Fruit fly (Drosophila melanogaster) whole organism, prepupa: Measurements from ENCODE around the gene Bace.
A peak's percentile ranks its signal among the peaks of the same experiment; 100 is the strongest.

Experiments used
- CG10631 ChIP-seq: fragments of 200-800 bp; sonication (Bioruptor generic); optimal IDR thresholded peaks from 2 replicates; lab custom pipeline; 2016; ENCODE audit warnings: missing biosample characterization, missing genetic modification characterization
- CG10669 ChIP-seq: fragments of 200-800 bp; sonication (Bioruptor generic); optimal IDR thresholded peaks from 3 replicates; lab custom pipeline; 2018; ENCODE audit warnings: missing biosample characterization, mild to moderate bottlenecking, missing genetic modification characterization, moderate library complexity
- CG11294 ChIP-seq: fragments of 200-800 bp; sonication (Bioruptor generic); IDR thresholded peaks from 2 replicates; pipeline ENCODE4 v1.3.6; 2022; ENCODE audit warnings: missing biosample characterization, missing genetic modification characterization
- CG16779 ChIP-seq: fragments of 200-800 bp; sonication (Bioruptor generic); optimal IDR thresholded peaks from 3 replicates; lab custom pipeline; 2017; ENCODE audit warnings: missing biosample characterization, mild to moderate bottlenecking, missing genetic modification characterization
- CG31627 ChIP-seq: fragments of 200-800 bp; sonication (Bioruptor generic); optimal IDR thresholded peaks from 3 replicates; lab custom pipeline; 2016; ENCODE audit warnings: missing biosample characterization, missing genetic modification characterization
- CG3919 ChIP-seq: fragments of 200-800 bp; sonication (Bioruptor generic); optimal IDR thresholded peaks from 3 replicates; lab custom pipeline; 2016; ENCODE audit warnings: missing biosample characterization, missing genetic modification characterization
- CG4318 ChIP-seq: fragments of 200-800 bp; sonication (Bioruptor generic); optimal IDR thresholded peaks from 3 replicates; lab custom pipeline; 2017; ENCODE audit warnings: missing biosample characterization, mild to moderate bottlenecking, missing genetic modification characterization
- CG6276 ChIP-seq: fragments of 200-800 bp; sonication (Bioruptor generic); optimal IDR thresholded peaks from 2 replicates; lab custom pipeline; 2017; ENCODE audit warnings: missing biosample characterization, mild to moderate bottlenecking, missing genetic modification characterization
- CG6792 ChIP-seq: fragments of 200-800 bp; sonication (Bioruptor generic); optimal IDR thresholded peaks from 3 replicates; lab custom pipeline; 2016; ENCODE audit warnings: missing biosample characterization, missing genetic modification characterization
- CG6854 ChIP-seq: fragments of 200-800 bp; sonication (Bioruptor generic); optimal IDR thresholded peaks from 2 replicates; lab custom pipeline; 2017; ENCODE audit warnings: missing biosample characterization, mild to moderate bottlenecking, missing genetic modification characterization
- CG7368 ChIP-seq: fragments of 200-800 bp; sonication (Bioruptor generic); optimal IDR thresholded peaks from 3 replicates; lab custom pipeline; 2016; ENCODE audit warnings: missing biosample characterization, missing genetic modification characterization
- CG8319 ChIP-seq: fragments of 200-800 bp; sonication (Bioruptor generic); optimal IDR thresholded peaks from 3 replicates; lab custom pipeline; 2016; ENCODE audit warnings: missing biosample characterization, missing genetic modification characterization
- CG8632 ChIP-seq: fragments of 200-800 bp; sonication (Bioruptor generic); optimal IDR thresholded peaks from 3 replicates; lab custom pipeline; 2016; ENCODE audit warnings: missing biosample characterization, missing genetic modification characterization
- CG9139 ChIP-seq: fragments of 200-800 bp; sonication (Bioruptor generic); optimal IDR thresholded peaks from 3 replicates; lab custom pipeline; 2017; ENCODE audit warnings: missing biosample characterization, mild to moderate bottlenecking, missing genetic modification characterization
- Eip75B ChIP-seq: fragments of 200-800 bp; sonication (Bioruptor generic); optimal IDR thresholded peaks from 3 replicates; lab custom pipeline; 2016; ENCODE audit warnings: missing biosample characterization, missing genetic modification characterization
- Eip78C ChIP-seq: fragments of 200-800 bp; sonication (Bioruptor generic); peaks from one replicate; lab custom pipeline; 2016; ENCODE audit warnings: missing biosample characterization, missing genetic modification characterization
- Hr4 ChIP-seq: fragments of 200-800 bp; sonication (Bioruptor generic); optimal IDR thresholded peaks from 3 replicates; lab custom pipeline; 2016; ENCODE audit warnings: missing biosample characterization, missing genetic modification characterization
- Met ChIP-seq: fragments of 200-800 bp; sonication (Bioruptor generic); optimal IDR thresholded peaks from 3 replicates; lab custom pipeline; 2016; ENCODE audit warnings: missing biosample characterization, missing genetic modification characterization
- OdsH ChIP-seq: fragments of 200-800 bp; sonication (Bioruptor generic); optimal IDR thresholded peaks from 3 replicates; lab custom pipeline; 2016; ENCODE audit warnings: missing biosample characterization, missing genetic modification characterization
- Smox ChIP-seq: fragments of 200-800 bp; sonication (Bioruptor generic); optimal IDR thresholded peaks from 3 replicates; lab custom pipeline; 2016; ENCODE audit warnings: missing biosample characterization, missing genetic modification characterization
- Sox102F ChIP-seq: fragments of 200-800 bp; sonication (Bioruptor generic); optimal IDR thresholded peaks from 2 replicates; lab custom pipeline; 2016; ENCODE audit warnings: missing biosample characterization, mild to moderate bottlenecking, missing genetic modification characterization
- Sox14 ChIP-seq: fragments of 200-800 bp; sonication (Bioruptor generic); optimal IDR thresholded peaks from 3 replicates; lab custom pipeline; 2016; ENCODE audit warnings: missing biosample characterization, missing genetic modification characterization
- acj6 ChIP-seq: fragments of 200-800 bp; sonication (Bioruptor generic); optimal IDR thresholded peaks from 3 replicates; lab custom pipeline; 2016; ENCODE audit warnings: missing biosample characterization, missing genetic modification characterization
- cyc ChIP-seq: fragments of 200-800 bp; sonication (Bioruptor generic); optimal IDR thresholded peaks from 3 replicates; lab custom pipeline; 2016; ENCODE audit warnings: missing biosample characterization, missing genetic modification characterization
- dac ChIP-seq: fragments of 200-800 bp; sonication (Bioruptor generic); optimal IDR thresholded peaks from 2 replicates; lab custom pipeline; 2017; ENCODE audit warnings: missing biosample characterization, mild to moderate bottlenecking, missing genetic modification characterization
- eg ChIP-seq: fragments of 200-800 bp; sonication (Bioruptor generic); IDR thresholded peaks from 3 replicates; pipeline ENCODE4 v1.3.6; 2022; ENCODE audit warnings: missing biosample characterization, missing genetic modification characterization
- esn ChIP-seq: fragments of 200-800 bp; sonication (Bioruptor generic); optimal IDR thresholded peaks from 2 replicates; lab custom pipeline; 2016; ENCODE audit warnings: missing biosample characterization, mild to moderate bottlenecking, missing genetic modification characterization, moderate library complexity
- fkh ChIP-seq: fragments of 200-800 bp; sonication (Bioruptor generic); optimal IDR thresholded peaks from 3 replicates; lab custom pipeline; 2017; ENCODE audit warnings: missing biosample characterization, mild to moderate bottlenecking, missing genetic modification characterization, moderate library complexity
- lz ChIP-seq: fragments of 200-800 bp; sonication (Bioruptor generic); optimal IDR thresholded peaks from 3 replicates; lab custom pipeline; 2016; ENCODE audit warnings: missing biosample characterization, missing genetic modification characterization
- net ChIP-seq: fragments of 200-800 bp; sonication (Bioruptor generic); optimal IDR thresholded peaks from 3 replicates; lab custom pipeline; 2016; ENCODE audit warnings: missing biosample characterization, missing genetic modification characterization
- pdm3 ChIP-seq: fragments of 200-800 bp; sonication (Bioruptor generic); optimal IDR thresholded peaks from 3 replicates; lab custom pipeline; 2016; ENCODE audit warnings: missing biosample characterization, missing genetic modification characterization
- svp ChIP-seq: fragments of 200-800 bp; sonication (Bioruptor generic); peaks from one replicate; lab custom pipeline; 2016; ENCODE audit warnings: missing biosample characterization, missing genetic modification characterization
- topi ChIP-seq: fragments of 200-800 bp; sonication (Bioruptor generic); optimal IDR thresholded peaks from 3 replicates; lab custom pipeline; 2016; ENCODE audit warnings: missing biosample characterization, missing genetic modification characterization

Gene Bace

DNA sequence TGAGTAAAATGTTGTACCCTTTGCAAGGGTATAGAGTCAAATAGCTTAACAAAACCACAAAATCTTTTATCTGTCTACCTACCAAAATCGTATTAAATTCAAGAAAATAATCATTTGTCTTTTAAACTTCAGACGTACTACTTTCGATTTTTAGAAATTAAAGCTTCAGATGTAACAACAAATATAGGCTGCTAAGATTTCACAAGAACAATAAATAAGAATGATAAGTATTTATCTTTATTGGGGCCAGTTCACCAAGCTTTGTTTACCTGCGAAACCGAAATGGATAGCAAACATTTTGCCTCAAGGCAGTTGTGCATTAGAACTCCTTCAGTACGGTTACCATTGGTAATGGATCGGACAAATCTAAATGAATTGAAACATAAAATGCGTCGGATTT is 5.7 kb downstream of the Bace start, which contains the start of gene CG43400:
TSS of gene CG43400 (plus strand) at position 301 of the 400 bp plus-strand sequence.
- TF ChIP-seq Eip78C (GFP tag; lab: Kevin White, UChicago) (no peak), Sox102F (no peak), OdsH (GFP tag; lab: Kevin White, UChicago) (no peak), CG3919 (GFP tag; lab: Kevin White, UChicago) (no peak), CG8632 (GFP tag; lab: Kevin White, UChicago) (no peak)

DNA sequence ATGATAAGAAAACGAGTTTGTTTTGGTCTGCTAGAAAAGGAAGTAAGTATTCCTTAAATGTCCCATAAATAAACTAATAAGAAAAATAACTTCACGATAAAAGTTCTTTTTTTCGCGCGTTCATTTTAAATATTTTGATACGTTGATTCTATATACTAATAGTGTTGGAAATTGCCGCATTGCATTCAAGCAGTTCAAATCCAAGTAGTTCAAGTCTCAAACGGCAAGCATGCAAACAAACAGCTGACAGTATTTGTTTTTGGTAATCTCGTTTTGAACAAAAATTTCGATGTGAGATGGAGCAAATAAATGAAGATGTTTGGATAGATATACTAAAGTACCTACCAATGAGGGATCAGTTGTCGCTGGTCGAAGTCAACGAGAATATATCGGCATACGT is 7.4 kb downstream of the Bace start, which contains the start of gene CG13088:
TSS of gene CG13088 (plus strand) at position 247 of the 400 bp plus-strand sequence.
- TF ChIP-seq Smox (GFP tag; lab: Kevin White, UChicago) = peak; percentile 12
- peak; percentile 24 for TF ChIP-seq cyc
- no peak for TF ChIP-seq net
- no peak for TF ChIP-seq CG6276 (GFP tag; lab: Kevin White, UChicago)
- peak; percentile 98 for TF ChIP-seq fkh
- no peak for TF ChIP-seq topi (GFP tag; lab: Kevin White, UChicago)
- TF ChIP-seq CG10669 (GFP tag; lab: Kevin White, UChicago) = no peak
- TF ChIP-seq CG6792 (GFP tag; lab: Kevin White, UChicago) = peak; percentile 2
- TF ChIP-seq CG16779 (tag; lab: Kevin White, UChicago) = no peak
- no peak for TF ChIP-seq dac
- no peak for TF ChIP-seq CG4318 (GFP tag; lab: Kevin White, UChicago)
- TF ChIP-seq lz (GFP tag; lab: Kevin White, UChicago) = peak; percentile 14
- TF ChIP-seq acj6 (GFP tag; lab: Kevin White, UChicago) = no peak
- TF ChIP-seq CG8319 (GFP tag; lab: Kevin White, UChicago) = no peak

DNA sequence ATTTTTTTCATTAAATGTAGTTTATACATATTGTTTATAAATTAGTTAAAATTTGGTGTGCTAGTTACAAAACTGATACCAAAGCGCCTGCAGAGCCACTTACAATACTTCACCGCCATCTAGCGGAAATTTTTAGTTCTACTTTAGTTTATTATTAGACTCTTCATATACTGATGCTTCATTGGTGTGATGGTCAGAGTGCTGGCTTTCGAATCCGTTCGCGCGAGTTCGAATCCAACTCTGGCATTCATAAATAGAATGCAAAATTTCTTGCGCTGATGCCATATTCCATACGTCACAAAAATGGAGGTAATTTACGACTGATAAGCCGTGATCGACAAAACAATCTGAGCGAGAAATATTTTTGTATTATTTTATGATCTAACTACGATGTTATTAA is 10.5 kb downstream of the Bace start:
- TF ChIP-seq svp (GFP tag; lab: Kevin White, UChicago) = peak; percentile 71
- TF ChIP-seq CG4318 (GFP tag; lab: Kevin White, UChicago) = no peak
- TF ChIP-seq CG10631 (GFP tag; lab: Kevin White, UChicago) = no peak
- no peak for TF ChIP-seq Smox (GFP tag; lab: Kevin White, UChicago)
- TF ChIP-seq CG8319 (GFP tag; lab: Kevin White, UChicago) = no peak
- TF ChIP-seq Eip78C (GFP tag; lab: Kevin White, UChicago) = peak; percentile 65
- TF ChIP-seq CG31627 (GFP tag; lab: Kevin White, UChicago) = no peak
- no peak for TF ChIP-seq esn
- TF ChIP-seq CG6854 (GFP tag; lab: Kevin White, UChicago) = peak; percentile 7

DNA sequence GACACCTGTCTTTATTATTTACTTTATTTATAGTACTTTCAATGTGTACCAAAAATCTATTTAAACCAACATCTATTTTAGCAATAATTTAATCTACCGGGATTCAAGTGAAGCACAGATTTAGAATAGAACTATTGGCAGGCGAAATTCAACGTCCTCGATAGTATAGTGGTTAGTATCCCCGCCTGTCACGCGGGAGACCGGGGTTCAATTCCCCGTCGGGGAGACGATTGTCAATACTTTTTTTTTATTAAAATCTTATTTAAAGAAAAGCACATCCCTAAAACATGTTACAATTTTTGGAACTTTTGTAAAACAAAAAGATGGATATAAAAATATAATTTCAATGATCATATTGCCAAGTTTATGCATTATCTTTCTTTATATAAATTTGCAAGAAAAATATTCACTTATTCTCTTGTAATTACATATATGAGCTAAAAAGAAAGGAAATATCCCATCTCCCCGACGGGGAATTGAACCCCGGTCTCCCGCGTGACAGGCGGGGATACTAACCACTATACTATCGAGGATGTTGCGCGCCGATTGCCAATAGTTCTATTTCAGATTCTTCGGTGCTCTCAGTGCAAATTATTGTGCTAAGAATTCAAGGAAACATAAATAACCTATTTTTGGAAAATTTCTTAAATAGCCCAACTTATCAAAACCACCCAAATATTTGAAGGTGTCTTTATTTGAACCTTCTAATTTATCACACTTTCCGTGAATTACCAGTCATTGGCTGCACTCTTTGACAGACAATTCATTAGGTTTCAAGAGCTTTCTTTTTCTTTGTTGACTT is 14.3 kb downstream of the Bace start, which contains the start of gene CG43796:
TSS of gene CG43796 (plus strand) at position 752 of the 802 bp plus-strand sequence.
- TF ChIP-seq Sox14 (no peak), svp (GFP tag; lab: Kevin White, UChicago) (peak; percentile 28), Eip78C (GFP tag; lab: Kevin White, UChicago) (peak; percentile 50)

DNA sequence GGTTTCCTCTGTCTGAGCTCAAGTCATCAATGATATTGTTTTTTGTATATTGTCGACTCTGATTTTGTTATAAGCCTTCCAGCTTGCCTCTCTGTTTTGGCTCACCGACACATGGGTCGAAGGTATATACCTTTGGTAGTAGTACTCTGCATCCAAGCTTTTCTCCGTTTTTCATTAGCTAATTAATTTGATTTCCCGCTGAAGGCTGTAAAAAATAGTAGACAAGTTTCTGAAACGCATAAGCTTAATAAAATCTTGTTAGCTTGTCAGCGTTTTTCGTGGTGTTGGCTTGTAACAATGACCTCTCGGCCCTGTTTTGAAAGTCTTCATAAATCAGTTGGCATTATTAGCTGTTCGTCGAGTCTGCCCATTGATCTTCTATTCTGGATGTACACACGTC is 15.3 kb downstream of the Bace start:
- TF ChIP-seq dac (no peak), net (no peak), Met (GFP tag; lab: Kevin White, UChicago) (no peak), Eip75B (GFP tag; lab: Kevin White, UChicago) (no peak), CG8319 (GFP tag; lab: Kevin White, UChicago) (no peak), CG6276 (GFP tag; lab: Kevin White, UChicago) (no peak), topi (GFP tag; lab: Kevin White, UChicago) (no peak), Hr4 (no peak), CG11294 (GFP tag; lab: Robert Waterston, UW) (no peak), eg (no peak), CG8632 (GFP tag; lab: Kevin White, UChicago) (no peak), CG7368 (GFP tag; lab: Kevin White, UChicago) (no peak), CG6854 (GFP tag; lab: Kevin White, UChicago) (no peak), pdm3 (GFP tag; lab: Kevin White, UChicago) (no peak), CG9139 (GFP tag; lab: Kevin White, UChicago) (no peak)
